Fruit fly (Drosophila melanogaster): ENCODE results near the gene CG1806.

Gene CG1806

dm6 chrX:12013098-12013493 is 6.1 kb downstream of the CG1806 start:
- TF ChIP-seq dsx (GFP tag; optimal IDR thresholded peaks at IDR 0.05; ENCODE audit: poor library complexity, severe bottlenecking) (no peak), svp (GFP tag) (peak; percentile 83)

DNA sequence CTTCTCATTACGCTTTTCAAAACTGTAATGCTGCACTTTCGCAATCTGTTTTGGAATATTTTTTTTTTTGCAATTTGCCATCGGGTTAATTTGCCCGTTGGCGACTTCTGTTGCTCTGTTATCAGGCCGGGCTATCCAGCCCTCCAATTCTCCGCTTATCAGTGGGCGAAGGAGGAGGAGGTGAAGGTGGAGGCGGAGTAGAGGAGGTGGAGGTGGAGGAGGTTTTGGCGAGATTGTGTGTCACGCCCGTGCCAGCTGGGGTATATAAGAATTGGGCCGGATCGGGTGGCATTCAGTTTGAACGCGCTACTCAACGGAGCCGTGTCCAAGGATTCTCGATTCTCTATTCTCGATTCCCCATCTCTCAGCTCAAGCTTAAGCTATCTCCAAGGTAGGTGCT is 7.2 kb downstream of the CG1806 start:
- TF ChIP-seq svp (GFP tag), result peak; percentile 98
- TF ChIP-seq Ets96B (tag; optimal IDR thresholded peaks at IDR 0.05), result no peak

dm6 chrX:12014800-12015389 is 7.9 kb downstream of the CG1806 start:
- TF ChIP-seq fd85E (GFP tag; optimal IDR thresholded peaks at IDR 0.05) (no peak), esn (GFP tag; optimal IDR thresholded peaks at IDR 0.05) (peak; percentile 80), CG32006 (GFP tag; optimal IDR thresholded peaks at IDR 0.05) (peak; percentile 56), dsx (GFP tag; optimal IDR thresholded peaks at IDR 0.05; ENCODE audit: poor library complexity, severe bottlenecking) (peak; percentile 33), Sox14 (GFP tag; optimal IDR thresholded peaks at IDR 0.05) (peak; percentile 68), Ets21C (GFP tag; optimal IDR thresholded peaks at IDR 0.05) (peak; percentile 45), CG16779 (tag; optimal IDR thresholded peaks at IDR 0.05) (no peak), eg (GFP tag; IDR thresholded peaks at IDR 0.05) (peak; percentile 55), spab (GFP tag; optimal IDR thresholded peaks at IDR 0.05) (peak; percentile 37), CG34406 (GFP tag; optimal IDR thresholded peaks at IDR 0.05) (peak; percentile 52), fkh (GFP tag; optimal IDR thresholded peaks at IDR 0.05) (no peak), CG1621 (tag; optimal IDR thresholded peaks at IDR 0.05) (no peak), svp (GFP tag) (peak; percentile 91), achi (GFP tag; optimal IDR thresholded peaks at IDR 0.05) (peak; percentile 50), CG11902 (GFP tag; optimal IDR thresholded peaks at IDR 0.05) (peak; percentile 19), CG9139 (GFP tag; optimal IDR thresholded peaks at IDR 0.05) (no peak), net (GFP tag; optimal IDR thresholded peaks at IDR 0.05) (peak; percentile 67), Sox102F (GFP tag; optimal IDR thresholded peaks at IDR 0.05) (peak; percentile 76), Gug (GFP tag; IDR thresholded peaks at IDR 0.05) (0 out of 2 replicates have a peak, but pooled peaks have one; percentile 14), fd59A (GFP tag; optimal IDR thresholded peaks at IDR 0.05) (peak; percentile 15), CG6808 (GFP tag; optimal IDR thresholded peaks at IDR 0.05) (peak; percentile 54), CG15336 (GFP tag; IDR thresholded peaks at IDR 0.05) (peak; percentile 33; the same call in 1 of the 2 replicates), Eip75B (GFP tag; optimal IDR thresholded peaks at IDR 0.05) (peak; percentile 73), CG3032 (tag; optimal IDR thresholded peaks at IDR 0.05) (peak; percentile 23), CG6276 (GFP tag; optimal IDR thresholded peaks at IDR 0.05) (no peak), CG8119 (GFP tag; IDR thresholded peaks at IDR 0.05) (peak; percentile 44; the same call in 1 of the 3 replicates), Ets96B (tag; optimal IDR thresholded peaks at IDR 0.05) (peak; percentile 50), CG10631 (GFP tag; optimal IDR thresholded peaks at IDR 0.05) (peak; percentile 56), CG8319 (GFP tag; optimal IDR thresholded peaks at IDR 0.05) (peak; percentile 84), Hr39 (GFP tag; optimal IDR thresholded peaks at IDR 0.05) (peak; percentile 52), Eip93F (GFP tag; optimal IDR thresholded peaks at IDR 0.05) (no peak), Sox15 (GFP tag; optimal IDR thresholded peaks at IDR 0.05) (no peak), CG3919 (GFP tag; optimal IDR thresholded peaks at IDR 0.05) (peak; percentile 73), cyc (GFP tag; optimal IDR thresholded peaks at IDR 0.05) (peak; percentile 69), CG7368 (GFP tag; optimal IDR thresholded peaks at IDR 0.05) (peak; percentile 34), ss (GFP tag; optimal IDR thresholded peaks at IDR 0.05) (peak in 1 of 2 experiments; percentile 73), dac (GFP tag; optimal IDR thresholded peaks at IDR 0.05) (no peak), CG31627 (GFP tag; optimal IDR thresholded peaks at IDR 0.05) (peak; percentile 56), Hr4 (GFP tag; optimal IDR thresholded peaks at IDR 0.05) (no peak), CG6792 (GFP tag; optimal IDR thresholded peaks at IDR 0.05) (peak; percentile 64), Blimp-1 (GFP tag; optimal IDR thresholded peaks at IDR 0.05) (peak; percentile 45), lz (GFP tag; optimal IDR thresholded peaks at IDR 0.05) (peak; percentile 75), Smox (GFP tag; optimal IDR thresholded peaks at IDR 0.05) (peak; percentile 80), acj6 (GFP tag; optimal IDR thresholded peaks at IDR 0.05) (peak; percentile 46), pdm3 (GFP tag; optimal IDR thresholded peaks at IDR 0.05) (peak; percentile 72), Met (GFP tag; optimal IDR thresholded peaks at IDR 0.05) (peak; percentile 78)

All from whole organism, prepupa.